Fruit fly (Drosophila melanogaster) whole organism, wandering third instar larva: ENCODE measurements around the gene CG1394.

Source experiments
- CG32264 ChIP-seq: fragments of 200-800 bp; sonication (Bioruptor generic); optimal IDR thresholded peaks from 2 replicates; lab custom pipeline; 2016; ENCODE audit warnings: missing biosample characterization, missing genetic modification characterization
- CrebA ChIP-seq: fragments of 200-800 bp; sonication (Bioruptor generic); optimal IDR thresholded peaks from 2 replicates; lab custom pipeline; 2016; ENCODE audit warnings: missing biosample characterization, mild to moderate bottlenecking, missing genetic modification characterization, borderline replicate concordance
- GATAd ChIP-seq: sonication (Bioruptor generic); optimal IDR thresholded peaks from 2 replicates; lab custom pipeline; 2016; ENCODE audit warnings: missing biosample characterization, missing genetic modification characterization
- Jra ChIP-seq: sonication (Bioruptor generic); optimal IDR thresholded peaks from 2 replicates; lab custom pipeline; 2016; ENCODE audit warnings: missing biosample characterization, missing genetic modification characterization
- N ChIP-seq: fragments of >200 bp; optimal IDR thresholded peaks from 2 replicates; lab custom pipeline; 2018; ENCODE audit warnings: missing biosample characterization, missing external identifiers, missing genetic modification characterization
- Rel ChIP-seq, 2 experiments: fragments of 200-800 bp; sonication (Bioruptor generic) in 1 of 2; optimal IDR thresholded peaks; 2 replicates in 1 of 2; 3 replicates in 1 of 2; lab custom pipeline; 2016 to 2019; ENCODE audit warnings: mild to moderate bottlenecking in 2 of 2, missing biosample characterization in 2 of 2, missing genetic modification characterization in 2 of 2, moderate library complexity in 1 of 2
- Sp1 ChIP-seq: fragments of 200-800 bp; sonication (Bioruptor generic); optimal IDR thresholded peaks from 3 replicates; lab custom pipeline; 2019; ENCODE audit warnings: missing biosample characterization, mild to moderate bottlenecking, missing genetic modification characterization, moderate library complexity
- brk ChIP-seq: fragments of 200-800 bp; sonication (Bioruptor generic); optimal IDR thresholded peaks from 2 replicates; lab custom pipeline; 2016; ENCODE audit warnings: missing biosample characterization, mild to moderate bottlenecking, missing genetic modification characterization
- ey ChIP-seq: fragments of 200-800 bp; sonication (Bioruptor generic); optimal IDR thresholded peaks from 2 replicates; lab custom pipeline; 2016; ENCODE audit warnings: missing biosample characterization, missing genetic modification characterization
- pan ChIP-seq: fragments of >200 bp; optimal IDR thresholded peaks from 2 replicates; lab custom pipeline; 2017
- psq ChIP-seq: fragments of 200-800 bp; sonication (Bioruptor generic); optimal IDR thresholded peaks from 3 replicates; lab custom pipeline; 2017; ENCODE audit warnings: missing biosample characterization, mild to moderate bottlenecking, missing genetic modification characterization, moderate library complexity
- usp ChIP-seq: fragments of >200 bp; optimal IDR thresholded peaks from 2 replicates; lab custom pipeline; 2017; ENCODE audit warnings: missing biosample characterization, missing genetic modification characterization
- woc ChIP-seq: sonication (Bioruptor generic); optimal IDR thresholded peaks from 2 replicates; lab custom pipeline; 2016; ENCODE audit warnings: missing biosample characterization, mild to moderate bottlenecking, missing genetic modification characterization

dm6 chrX:11137566-11138186 lies 32.8 kb downstream of the CG1394 start, which contains the start of gene CDK2AP1:
- no peak for TF ChIP-seq ey (GFP tag; lab: Kevin White, UChicago)
- no peak for TF ChIP-seq Rel (GFP tag; optimal IDR thresholded peaks at IDR 0.05; lab: Kevin White, UChicago)
- TF ChIP-seq Rel (tag; optimal IDR thresholded peaks at IDR 0.05; lab: Kevin White, UChicago): peak; percentile 15
- no peak for TF ChIP-seq usp (GFP tag; lab: Kevin White, UChicago)
- no peak for TF ChIP-seq psq (GFP tag; lab: Kevin White, UChicago)
- TF ChIP-seq Sp1 (GFP tag; lab: Kevin White, UChicago): no peak
- no peak for TF ChIP-seq pan (lab: Kevin White, UChicago)
- no peak for TF ChIP-seq brk (GFP tag; lab: Kevin White, UChicago)
- peak; percentile 82 for TF ChIP-seq N
- TF ChIP-seq Jra (GFP tag; lab: Kevin White, UChicago): no peak
- no peak for TF ChIP-seq GATAd (GFP tag; lab: Kevin White, UChicago)
- peak; percentile 53 for TF ChIP-seq woc (GFP tag; lab: Kevin White, UChicago)
- no peak for TF ChIP-seq CrebA (GFP tag; lab: Kevin White, UChicago)
- TF ChIP-seq CG32264: no peak
